Worm (Caenorhabditis elegans) whole organism, early embryonic: Measurements from ENCODE around the gene srd-33.

ENCODE experiments used
- B0310.2 ChIP-seq: sonication (generic microtip); optimal IDR thresholded peaks from 2 replicates; lab custom pipeline; 2016; ENCODE audit warnings: mild to moderate bottlenecking, missing genetic modification characterization, missing compliant biosample characterization
- F13C5.2 ChIP-seq: sonication (generic microtip); optimal IDR thresholded peaks from 2 replicates; lab custom pipeline; 2017; ENCODE audit warnings: mild to moderate bottlenecking, missing genetic modification characterization, inconsistent platforms, missing compliant biosample characterization
- aly-1 ChIP-seq: sonication (generic microtip); optimal IDR thresholded peaks from 2 replicates; lab custom pipeline; 2016; ENCODE audit warnings: missing genetic modification characterization, missing compliant biosample characterization
- ama-1 ChIP-seq: fragments of 150-350 bp; optimal IDR thresholded peaks from 2 replicates; lab custom pipeline; 2014
- ceh-13 ChIP-seq: fragments of 200-800 bp; sonication (Bioruptor generic); optimal IDR thresholded peaks from 2 replicates; lab custom pipeline; 2018; ENCODE audit warnings: mild to moderate bottlenecking, missing genetic modification characterization, missing compliant biosample characterization
- ceh-36 ChIP-seq: sonication (generic microtip); optimal IDR thresholded peaks from 2 replicates; lab custom pipeline; 2016; ENCODE audit warnings: missing genetic modification characterization, inconsistent platforms, missing compliant biosample characterization
- ets-7 ChIP-seq: sonication (generic microtip); optimal IDR thresholded peaks from 2 replicates; lab custom pipeline; 2016; ENCODE audit warnings: missing genotype, missing genetic modification characterization, missing compliant biosample characterization
- flt-1 ChIP-seq: fragments of 200-800 bp; sonication (Bioruptor generic); IDR thresholded peaks from 2 replicates; pipeline ENCODE4 v1.3.6; 2022; ENCODE audit warnings: missing genetic modification characterization, missing compliant biosample characterization
- hmbx-1 ChIP-seq: sonication (generic microtip); optimal IDR thresholded peaks from 2 replicates; lab custom pipeline; 2016; ENCODE audit warnings: mild to moderate bottlenecking, missing genetic modification characterization, missing compliant biosample characterization
- hmg-4 ChIP-seq: fragments of 200-800 bp; sonication (Bioruptor generic); optimal IDR thresholded peaks from 2 replicates; lab custom pipeline; 2018; ENCODE audit warnings: mild to moderate bottlenecking, missing genetic modification characterization, missing compliant biosample characterization
- hnd-1 ChIP-seq: sonication (generic microtip); optimal IDR thresholded peaks from 2 replicates; lab custom pipeline; 2016; ENCODE audit warnings: missing genetic modification characterization, missing compliant biosample characterization
- pes-1 ChIP-seq: fragments of 200-800 bp; sonication (Bioruptor generic); IDR thresholded peaks from 2 replicates; pipeline ENCODE4 v1.3.6; 2022; ENCODE audit warnings: missing genetic modification reagents, missing genetic modification characterization, missing compliant biosample characterization
- scrt-1 ChIP-seq: fragments of 200-800 bp; sonication (Bioruptor generic); IDR thresholded peaks from 2 replicates; pipeline ENCODE4 v1.3.6; 2022; ENCODE audit warnings: missing genetic modification characterization, missing compliant biosample characterization
- sea-1 ChIP-seq: fragments of 200-800 bp; sonication (Bioruptor generic); conservative IDR thresholded peaks from 2 replicates; pipeline ENCODE4 v1.3.6; 2022; ENCODE audit warnings: missing genetic modification characterization, missing compliant biosample characterization
- tbx-11 ChIP-seq: fragments of 200-800 bp; sonication (Bioruptor generic); IDR thresholded peaks from 2 replicates; pipeline ENCODE4 v1.3.6; 2022; ENCODE audit warnings: missing genetic modification characterization, missing compliant biosample characterization
- tbx-37 ChIP-seq: fragments of 200-800 bp; sonication (Bioruptor generic); conservative IDR thresholded peaks from 2 replicates; pipeline ENCODE4 v1.3.6; 2022; ENCODE audit warnings: missing genetic modification reagents, missing genetic modification characterization, missing compliant biosample characterization
- tra-4 ChIP-seq: sonication (generic microtip); optimal IDR thresholded peaks from 2 replicates; lab custom pipeline; 2017; ENCODE audit warnings: missing genetic modification characterization, missing compliant biosample characterization

Gene srd-33

DNA sequence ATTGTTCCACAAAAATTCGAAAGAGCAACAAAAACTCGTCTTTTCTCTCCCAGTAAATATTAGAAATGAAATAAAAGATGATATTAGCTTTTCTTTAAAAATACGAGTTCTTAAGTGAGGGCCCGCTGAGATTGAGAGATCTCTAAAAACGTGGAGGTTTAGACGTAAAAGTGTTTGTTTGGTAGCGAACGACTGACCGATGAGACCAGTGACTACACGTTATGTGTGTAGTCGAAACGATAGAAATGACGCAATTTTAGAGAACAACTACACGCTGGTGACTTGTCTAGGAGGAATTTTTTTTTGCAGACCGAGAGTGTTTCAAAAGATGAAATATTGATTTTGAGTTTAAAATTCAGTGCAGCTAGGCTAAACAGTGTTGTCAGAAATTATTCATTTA, 9.4 kb upstream of the srd-33 start, which contains the start of gene C37H5.13:
TSS of gene C37H5.13 (minus strand) at position 229 of the 400 bp plus-strand sequence.
- TF ChIP-seq aly-1 (tag; lab: Kevin White, UChicago) (no peak), B0310.2 (tag; lab: Kevin White, UChicago) (no peak), ama-1 (lab: Kevin White, UChicago) (no peak), tra-4 (tag; lab: Kevin White, UChicago) (no peak), flt-1 (no peak), tbx-37 (GFP tag; lab: Robert Waterston, UW) (no peak), hnd-1 (tag; lab: Kevin White, UChicago) (no peak), hmg-4 (GFP tag; lab: Kevin White, UChicago) (no peak), ceh-13 (GFP tag; lab: Kevin White, UChicago) (no peak), F13C5.2 (no peak), ets-7 (no peak), hmbx-1 (tag; lab: Kevin White, UChicago) (no peak), ceh-36 (tag; lab: Kevin White, UChicago) (no peak), tbx-11 (no peak), scrt-1 (GFP tag; lab: Robert Waterston, UW) (no peak), pes-1 (GFP tag; lab: Robert Waterston, UW) (no peak)

DNA sequence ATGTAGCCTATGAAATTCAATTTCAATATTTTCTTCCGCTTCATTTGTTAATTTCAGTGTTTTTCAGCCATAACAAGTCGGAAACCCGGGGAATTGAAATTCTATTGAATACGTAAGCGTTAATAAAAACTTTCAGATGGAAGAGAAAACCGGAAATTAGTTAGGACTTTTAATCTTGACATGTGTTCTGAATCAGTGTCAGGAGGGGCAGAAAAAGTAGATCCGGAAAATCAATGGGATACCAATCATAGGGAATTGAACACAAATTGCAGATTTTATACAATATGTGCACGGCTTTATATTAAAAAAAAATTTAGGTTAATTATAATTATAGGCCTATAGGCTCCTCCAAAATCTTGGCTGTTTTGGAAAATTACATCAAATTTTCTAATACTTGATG, 7.8 kb upstream of the srd-33 start:
- TF ChIP-seq scrt-1 (GFP tag; lab: Robert Waterston, UW) (no peak), hmbx-1 (tag; lab: Kevin White, UChicago) (no peak), ets-7 (no peak), sea-1 (GFP tag; lab: Robert Waterston, UW) (no peak), hnd-1 (tag; lab: Kevin White, UChicago) (no peak), tbx-37 (GFP tag; lab: Robert Waterston, UW) (no peak), ceh-13 (GFP tag; lab: Kevin White, UChicago) (no peak), B0310.2 (tag; lab: Kevin White, UChicago) (no peak), ama-1 (lab: Kevin White, UChicago) (no peak), aly-1 (tag; lab: Kevin White, UChicago) (no peak), tra-4 (tag; lab: Kevin White, UChicago) (no peak), flt-1 (no peak), pes-1 (GFP tag; lab: Robert Waterston, UW) (no peak), ceh-36 (tag; lab: Kevin White, UChicago) (no peak), hmg-4 (GFP tag; lab: Kevin White, UChicago) (no peak), tbx-11 (no peak), F13C5.2 (no peak)

DNA sequence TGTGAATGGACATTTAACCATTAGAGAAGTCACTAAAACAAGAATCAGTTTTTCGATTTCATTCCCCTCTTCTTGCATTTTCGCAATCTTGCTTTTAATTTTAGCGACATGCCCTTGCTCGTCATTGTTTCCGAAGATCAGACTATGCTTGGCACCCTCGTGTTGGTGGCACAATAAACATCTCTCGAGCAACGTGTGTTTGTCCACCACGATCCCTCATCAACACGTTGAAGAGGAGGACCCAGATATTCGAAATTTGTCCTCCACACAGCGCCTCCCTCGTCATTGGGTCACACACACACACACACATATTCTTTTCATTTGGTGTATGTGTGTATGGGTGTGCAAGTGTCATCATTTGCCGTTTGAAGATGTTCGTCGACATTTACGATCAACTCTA, 6.7 kb upstream of the srd-33 start, which contains the start of gene srd-32:
TSS of gene srd-32 (plus strand) at position 301 of the 400 bp plus-strand sequence.
- no peak for TF ChIP-seq ceh-36 (tag; lab: Kevin White, UChicago)
- no peak for TF ChIP-seq hnd-1 (tag; lab: Kevin White, UChicago)
- no peak for TF ChIP-seq tra-4 (tag; lab: Kevin White, UChicago)
- no peak for TF ChIP-seq ets-7
- TF ChIP-seq F13C5.2, result no peak
- TF ChIP-seq tbx-11, result no peak
- TF ChIP-seq ama-1 (lab: Kevin White, UChicago), result no peak
- TF ChIP-seq sea-1 (GFP tag; lab: Robert Waterston, UW), result no peak
- TF ChIP-seq hmg-4 (GFP tag; lab: Kevin White, UChicago), result no peak
- TF ChIP-seq tbx-37 (GFP tag; lab: Robert Waterston, UW), result no peak
- no peak for TF ChIP-seq flt-1
- TF ChIP-seq hmbx-1 (tag; lab: Kevin White, UChicago), result no peak
- no peak for TF ChIP-seq B0310.2 (tag; lab: Kevin White, UChicago)
- no peak for TF ChIP-seq pes-1 (GFP tag; lab: Robert Waterston, UW)
- TF ChIP-seq ceh-13 (GFP tag; lab: Kevin White, UChicago), result no peak

DNA sequence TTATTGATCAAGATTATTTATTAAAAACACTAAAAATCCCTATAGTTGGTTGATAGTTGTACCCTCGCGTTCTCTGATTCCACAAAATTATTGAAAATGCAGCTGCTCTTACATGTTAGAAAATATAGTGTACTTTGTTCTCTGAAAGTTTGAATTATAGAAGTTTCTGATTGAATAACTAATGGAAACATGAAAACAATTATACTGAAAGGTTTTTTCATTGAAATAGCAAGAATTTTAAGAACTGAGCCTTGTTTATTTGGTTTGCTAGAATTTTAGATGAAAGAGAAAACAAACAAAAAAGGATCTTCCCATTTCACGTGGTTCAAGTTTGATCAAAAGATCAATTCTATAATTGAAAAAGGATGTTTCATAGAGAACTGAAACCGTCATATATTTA, 4.6 kb upstream of the srd-33 start:
- TF ChIP-seq flt-1, result no peak
- TF ChIP-seq hnd-1 (tag; lab: Kevin White, UChicago), result no peak
- TF ChIP-seq F13C5.2, result no peak
- no peak for TF ChIP-seq aly-1 (tag; lab: Kevin White, UChicago)
- no peak for TF ChIP-seq ceh-13 (GFP tag; lab: Kevin White, UChicago)
- TF ChIP-seq tra-4 (tag; lab: Kevin White, UChicago), result no peak
- no peak for TF ChIP-seq B0310.2 (tag; lab: Kevin White, UChicago)
- TF ChIP-seq tbx-37 (GFP tag; lab: Robert Waterston, UW), result no peak
- no peak for TF ChIP-seq ama-1 (lab: Kevin White, UChicago)
- TF ChIP-seq sea-1 (GFP tag; lab: Robert Waterston, UW), result no peak
- TF ChIP-seq ets-7, result no peak
- no peak for TF ChIP-seq scrt-1 (GFP tag; lab: Robert Waterston, UW)
- TF ChIP-seq tbx-11, result no peak
- TF ChIP-seq hmg-4 (GFP tag; lab: Kevin White, UChicago), result no peak
- TF ChIP-seq ceh-36 (tag; lab: Kevin White, UChicago), result no peak

DNA sequence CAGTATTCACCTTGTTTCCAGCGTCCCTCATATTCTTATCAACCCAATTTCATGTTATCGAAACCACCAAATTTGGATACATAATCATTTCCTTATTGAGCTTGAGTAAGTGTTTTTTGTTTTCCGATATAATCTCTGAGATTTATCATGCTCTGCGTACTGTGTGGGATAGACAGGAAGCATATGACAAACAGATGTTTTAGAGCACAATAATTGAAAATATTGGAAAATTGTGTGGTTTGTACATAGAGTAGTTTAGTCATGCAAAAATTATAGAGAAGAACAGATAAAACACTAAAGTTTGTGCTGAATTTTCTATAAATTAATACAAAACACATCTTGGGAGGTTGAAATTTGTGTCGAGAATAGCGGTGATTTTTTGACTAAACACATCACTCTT, 3.4 kb upstream of the srd-33 start:
- TF ChIP-seq hnd-1 (tag; lab: Kevin White, UChicago) (no peak), sea-1 (GFP tag; lab: Robert Waterston, UW) (no peak), hmbx-1 (tag; lab: Kevin White, UChicago) (no peak), tbx-37 (GFP tag; lab: Robert Waterston, UW) (no peak), ceh-13 (GFP tag; lab: Kevin White, UChicago) (no peak), ama-1 (lab: Kevin White, UChicago) (no peak)

DNA sequence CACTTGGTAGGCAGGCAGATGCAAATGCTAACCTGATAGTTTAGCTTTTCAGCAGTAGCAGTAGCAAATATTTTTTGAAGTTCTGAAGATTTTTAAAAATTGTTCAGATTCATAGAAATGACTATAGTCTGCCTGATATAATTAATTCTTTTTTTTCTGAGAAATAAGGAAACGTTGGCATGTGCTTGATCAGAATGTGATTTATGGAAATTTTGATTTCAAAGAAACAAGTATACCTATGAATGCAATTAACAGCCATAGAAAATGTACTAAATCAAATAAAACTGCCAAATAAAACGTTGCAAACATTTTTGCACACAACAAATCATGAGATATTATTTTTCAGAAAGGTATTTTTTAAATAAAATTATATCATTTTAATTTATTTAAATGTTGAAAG, 1.5 kb upstream of the srd-33 start:
- TF ChIP-seq pes-1 (GFP tag; lab: Robert Waterston, UW), result no peak

DNA sequence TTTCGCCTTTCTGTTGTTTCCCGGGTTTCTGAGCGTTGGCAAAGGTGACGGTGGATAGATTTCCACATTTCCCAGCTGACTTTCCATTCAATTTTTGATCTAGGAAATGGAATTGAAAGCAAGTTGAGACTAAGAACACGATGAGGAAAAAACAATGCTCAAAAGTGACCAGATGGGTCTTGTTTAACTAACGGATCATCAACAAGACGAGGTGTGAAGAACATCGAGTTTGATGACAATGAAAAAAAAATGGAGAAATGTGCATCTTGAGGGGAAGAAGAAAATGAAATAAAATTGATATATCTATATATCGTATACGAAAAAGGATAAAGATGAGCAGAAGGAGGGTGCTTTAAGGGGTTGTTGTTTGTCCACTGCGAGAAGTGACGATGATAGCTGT, 5.5 kb downstream of the srd-33 start, which contains the start of gene T19H12.6:
TSS of gene T19H12.6 (minus strand) at position 101 of the 400 bp plus-strand sequence.
- no peak for TF ChIP-seq tra-4 (tag; lab: Kevin White, UChicago)
- TF ChIP-seq hnd-1 (tag; lab: Kevin White, UChicago), result no peak
- TF ChIP-seq ceh-13 (GFP tag; lab: Kevin White, UChicago), result no peak
- TF ChIP-seq aly-1 (tag; lab: Kevin White, UChicago), result no peak
- TF ChIP-seq hmg-4 (GFP tag; lab: Kevin White, UChicago), result no peak
- no peak for TF ChIP-seq hmbx-1 (tag; lab: Kevin White, UChicago)
- no peak for TF ChIP-seq sea-1 (GFP tag; lab: Robert Waterston, UW)
- no peak for TF ChIP-seq flt-1
- TF ChIP-seq B0310.2 (tag; lab: Kevin White, UChicago), result no peak
- TF ChIP-seq scrt-1 (GFP tag; lab: Robert Waterston, UW), result no peak
- no peak for TF ChIP-seq tbx-37 (GFP tag; lab: Robert Waterston, UW)
- TF ChIP-seq ets-7, result no peak
- no peak for TF ChIP-seq F13C5.2
